Fruit fly (Drosophila melanogaster) S2 (cell line): Measurements from ENCODE around the gene CG10237.

Source experiments
- CG8478 ChIP-seq: fragments of >200 bp; optimal IDR thresholded peaks from 2 replicates; lab custom pipeline; 2018
- CTCF ChIP-seq, 2 experiments: fragments of >200 bp; optimal IDR thresholded peaks; 2 replicates each; lab custom pipeline; 2018

- TF ChIP-seq CTCF (optimal IDR thresholded peaks at IDR 0.05; lab: Kevin White, UChicago) = no peak
- TF ChIP-seq CG8478 (lab: Kevin White, UChicago) = no peak
Observed at dm6 chr2L:19418872-19419271, 23.7 kb downstream of the CG10237 start, which contains the start of gene lectin-37Db.
